Fruit fly (Drosophila melanogaster): Measurements from ENCODE around the gene Ggt-1.

The Ggt-1 gene

dm6 chrX:18506639-18507528, 5.4 kb downstream of the Ggt-1 start (continued):
- no peak for TF ChIP-seq Hey (tag; optimal IDR thresholded peaks at IDR 0.05)
- peak; percentile 41 for TF ChIP-seq CG4617 (GFP tag; optimal IDR thresholded peaks at IDR 0.05; ENCODE audit: borderline replicate concordance)
- peak; percentile 48 for TF ChIP-seq CG4707 (GFP tag; optimal IDR thresholded peaks at IDR 0.05)
- peak; percentile 53; the same call in 1 of the 2 replicates for TF ChIP-seq MBD-R2 (GFP tag; IDR thresholded peaks at IDR 0.05)
- TF ChIP-seq amos (GFP tag; IDR thresholded peaks at IDR 0.05; ENCODE audit: partially characterized antibody), result no peak
- peak; percentile 85 for TF ChIP-seq dysf (GFP tag; IDR thresholded peaks at IDR 0.05)
- TF ChIP-seq Drgx (GFP tag; IDR thresholded peaks at IDR 0.05), result peak; percentile 83
- TF ChIP-seq gfzf (GFP tag; optimal IDR thresholded peaks at IDR 0.05), result no peak
- peak; percentile 74 for TF ChIP-seq repo (GFP tag; optimal IDR thresholded peaks at IDR 0.05)
- TF ChIP-seq Hmr (GFP tag; optimal IDR thresholded peaks at IDR 0.05), result peak; percentile 61
- 0 out of 3 replicates have a peak, but pooled peaks have one; percentile 40 for TF ChIP-seq CG2889 (GFP tag; IDR thresholded peaks at IDR 0.05)
- TF ChIP-seq lab (GFP tag; optimal IDR thresholded peaks at IDR 0.05), result peak; percentile 87
- peak; percentile 7 for TF ChIP-seq CrebB (tag; optimal IDR thresholded peaks at IDR 0.05)
- TF ChIP-seq sim (GFP tag; IDR thresholded peaks at IDR 0.05), result peak; percentile 55
- TF ChIP-seq CG11723 (GFP tag; optimal IDR thresholded peaks at IDR 0.05), result peak; percentile 52
- peak in 1 of 2 experiments; percentile 58 for TF ChIP-seq Eip74EF (GFP tag; optimal IDR thresholded peaks at IDR 0.05)
- TF ChIP-seq crol (GFP tag; IDR thresholded peaks at IDR 0.05), result 0 out of 2 replicates have a peak, but pooled peaks have one; percentile 29
- TF ChIP-seq CTCF (GFP tag; optimal IDR thresholded peaks at IDR 0.05), result peak; percentile 40
- TF ChIP-seq CG2202 (tag; optimal IDR thresholded peaks at IDR 0.05), result peak; percentile 52
- peak; percentile 46 for TF ChIP-seq CG16815 (GFP tag; optimal IDR thresholded peaks at IDR 0.05)
- peak; percentile 43 for TF ChIP-seq CG3163 (GFP tag; optimal IDR thresholded peaks at IDR 0.05)
- peak; percentile 38 for TF ChIP-seq CG10565 (GFP tag; optimal IDR thresholded peaks at IDR 0.05)
- peak; percentile 60 for TF ChIP-seq CG4360 (GFP tag; IDR thresholded peaks at IDR 0.05)
- TF ChIP-seq pan (optimal IDR thresholded peaks at IDR 0.05), result no peak
- TF ChIP-seq pan (GFP tag; optimal IDR thresholded peaks at IDR 0.05 in 1 of 2, IDR thresholded peaks at IDR 0.05 in 1 of 2), result peak in 1 of 2 experiments; percentile 90
- peak; percentile 53 for TF ChIP-seq slp2 (GFP tag; optimal IDR thresholded peaks at IDR 0.05)
- TF ChIP-seq ac (GFP tag; optimal IDR thresholded peaks at IDR 0.05), result peak; percentile 14
- peak; percentile 37 for TF ChIP-seq Jarid2 (GFP tag; optimal IDR thresholded peaks at IDR 0.05)
- peak; percentile 68 for TF ChIP-seq CG8388 (GFP tag; optimal IDR thresholded peaks at IDR 0.05)
- no peak for TF ChIP-seq CG7271 (tag; optimal IDR thresholded peaks at IDR 0.05)
- TF ChIP-seq hb (GFP tag; IDR thresholded peaks at IDR 0.05; ENCODE audit: partially characterized antibody), result no peak
- no peak for TF ChIP-seq Kr (GFP tag; optimal IDR thresholded peaks at IDR 0.05)
- peak; percentile 67 for TF ChIP-seq nmo (GFP tag; optimal IDR thresholded peaks at IDR 0.05)
- TF ChIP-seq zf30C (GFP tag; optimal IDR thresholded peaks at IDR 0.05), result peak; percentile 85
- peak; percentile 37 for TF ChIP-seq CG8359 (GFP tag; optimal IDR thresholded peaks at IDR 0.05; ENCODE audit: borderline replicate concordance)
- TF ChIP-seq Dp (GFP tag; optimal IDR thresholded peaks at IDR 0.05), result no peak
- TF ChIP-seq Deaf1 (tag; optimal IDR thresholded peaks at IDR 0.05), result peak; percentile 36
- TF ChIP-seq CG8944 (GFP tag; optimal IDR thresholded peaks at IDR 0.05), result peak; percentile 60
- peak; percentile 52 for TF ChIP-seq CG9437 (GFP tag; optimal IDR thresholded peaks at IDR 0.05)
- peak; percentile 39 for TF ChIP-seq Sry-δ (GFP tag; optimal IDR thresholded peaks at IDR 0.05)
- TF ChIP-seq sens (GFP tag), result peak; percentile 96
- TF ChIP-seq abd-A (tag; optimal IDR thresholded peaks at IDR 0.05), result peak; percentile 57
- no peak for TF ChIP-seq Poxn (GFP tag; IDR thresholded peaks at IDR 0.05)
- TF ChIP-seq bcd (GFP tag; optimal IDR thresholded peaks at IDR 0.05), result peak; percentile 77
- no peak for TF ChIP-seq CG6272 (GFP tag; IDR thresholded peaks at IDR 0.05)
- peak; percentile 75 for TF ChIP-seq nau (GFP tag; optimal IDR thresholded peaks at IDR 0.05)
- TF ChIP-seq vvl (GFP tag; IDR thresholded peaks at IDR 0.05), result peak; percentile 95
- TF ChIP-seq dpn (GFP tag; optimal IDR thresholded peaks at IDR 0.05), result peak; percentile 76 to 81

Data from whole organism, embryonic.